Fruit fly (Drosophila melanogaster) Kc167 (cell line): ENCODE data around the gene for.

Source experiments
- insv ChIP-seq: fragments of >200 bp; optimal IDR thresholded peaks from 3 replicates; lab custom pipeline; 2018; ENCODE audit warnings: missing external identifiers
- psq ChIP-seq: fragments of >200 bp; optimal IDR thresholded peaks from 2 replicates; lab custom pipeline; 2017; ENCODE audit warnings: missing external identifiers

DNA sequence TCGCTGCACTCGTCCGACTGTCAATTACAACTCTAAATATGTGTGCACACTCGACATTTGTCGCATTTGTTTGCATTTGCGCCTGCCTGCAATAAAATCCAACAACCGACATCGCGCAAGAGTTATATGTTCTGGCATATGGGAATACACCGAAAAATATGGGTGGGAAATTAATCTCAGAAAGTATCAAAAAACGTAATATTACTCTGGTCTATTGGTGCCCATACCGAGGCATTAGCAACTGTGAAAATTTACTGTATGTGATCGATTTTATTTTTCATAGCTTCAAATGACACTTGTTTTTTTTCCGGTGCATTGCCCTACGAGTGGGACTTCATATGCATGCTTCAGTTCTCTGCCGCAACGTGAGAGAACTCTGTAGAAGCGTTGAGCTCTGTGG is 82.8 kb downstream of the for start:
- TF ChIP-seq insv (lab: Kevin White, UChicago) (no peak), psq (lab: Kevin White, UChicago) (no peak)
